Fruit fly (Drosophila melanogaster): ENCODE measurements around the gene CG31140.

The CG31140 gene

dm6 chr3R:23991364-23991763 is 28.4 kb downstream of the CG31140 start:
- TF ChIP-seq Hr38 (GFP tag; optimal IDR thresholded peaks at IDR 0.05): no peak

- TF ChIP-seq fd59A (GFP tag; optimal IDR thresholded peaks at IDR 0.05): no peak
- peak; percentile 53 for TF ChIP-seq net (GFP tag; optimal IDR thresholded peaks at IDR 0.05)
- no peak for TF ChIP-seq Met (GFP tag; optimal IDR thresholded peaks at IDR 0.05)
- no peak for TF ChIP-seq CG16779 (tag; optimal IDR thresholded peaks at IDR 0.05)
- TF ChIP-seq ss (GFP tag; optimal IDR thresholded peaks at IDR 0.05): peak; percentile 80 to 81
- TF ChIP-seq CG8319 (GFP tag; optimal IDR thresholded peaks at IDR 0.05): no peak
- TF ChIP-seq eg (GFP tag; IDR thresholded peaks at IDR 0.05): no peak
- TF ChIP-seq CG11762 (GFP tag; optimal IDR thresholded peaks at IDR 0.05; ENCODE audit: insufficient read depth): no peak
- TF ChIP-seq achi (GFP tag; optimal IDR thresholded peaks at IDR 0.05): no peak
- peak; percentile 39 for TF ChIP-seq Eip75B (GFP tag; optimal IDR thresholded peaks at IDR 0.05)
- no peak for TF ChIP-seq Lpt (GFP tag; optimal IDR thresholded peaks at IDR 0.05)
- TF ChIP-seq Blimp-1 (GFP tag; optimal IDR thresholded peaks at IDR 0.05): peak; percentile 77
- no peak for TF ChIP-seq Sox102F (GFP tag; optimal IDR thresholded peaks at IDR 0.05)
- TF ChIP-seq acj6 (GFP tag; optimal IDR thresholded peaks at IDR 0.05): no peak
- TF ChIP-seq Sox15 (GFP tag; optimal IDR thresholded peaks at IDR 0.05): no peak
- no peak for TF ChIP-seq fd85E (GFP tag; optimal IDR thresholded peaks at IDR 0.05)
- TF ChIP-seq CG3919 (GFP tag; optimal IDR thresholded peaks at IDR 0.05): peak; percentile 48
- TF ChIP-seq CG9139 (GFP tag; optimal IDR thresholded peaks at IDR 0.05): peak; percentile 59
- TF ChIP-seq CG31627 (GFP tag; optimal IDR thresholded peaks at IDR 0.05): peak; percentile 54
- 0 out of 2 replicates have a peak, but pooled peaks have one; percentile 8 for TF ChIP-seq Gug (GFP tag; IDR thresholded peaks at IDR 0.05)
- TF ChIP-seq OdsH (GFP tag; optimal IDR thresholded peaks at IDR 0.05): peak; percentile 51
- TF ChIP-seq CG6276 (GFP tag; optimal IDR thresholded peaks at IDR 0.05): no peak
- TF ChIP-seq Hr38 (GFP tag; optimal IDR thresholded peaks at IDR 0.05): no peak
- peak in 1 of 2 experiments; percentile 32 for TF ChIP-seq salr (GFP tag; optimal IDR thresholded peaks at IDR 0.05)
- peak; percentile 51 for TF ChIP-seq Ets21C (GFP tag; optimal IDR thresholded peaks at IDR 0.05)
- no peak for TF ChIP-seq pdm3 (GFP tag; optimal IDR thresholded peaks at IDR 0.05)
- 0 out of 3 replicates have a peak, but pooled peaks have one; percentile 35 for TF ChIP-seq CG6163 (GFP tag; IDR thresholded peaks at IDR 0.05)
- TF ChIP-seq cyc (GFP tag; optimal IDR thresholded peaks at IDR 0.05): peak; percentile 40
- TF ChIP-seq CG8632 (GFP tag; optimal IDR thresholded peaks at IDR 0.05): peak; percentile 1
- peak; percentile 14 for TF ChIP-seq CG3032 (tag; optimal IDR thresholded peaks at IDR 0.05)
- TF ChIP-seq CG15336 (GFP tag; IDR thresholded peaks at IDR 0.05): peak; percentile 39; the same call in 1 of the 2 replicates
- peak; percentile 54 for TF ChIP-seq CG6808 (GFP tag; optimal IDR thresholded peaks at IDR 0.05)
- TF ChIP-seq dac (GFP tag; optimal IDR thresholded peaks at IDR 0.05): no peak
- no peak for TF ChIP-seq Eip93F (GFP tag; optimal IDR thresholded peaks at IDR 0.05)
- peak; percentile 82 for TF ChIP-seq Sox14 (GFP tag; optimal IDR thresholded peaks at IDR 0.05)
- peak; percentile 64 for TF ChIP-seq esn (GFP tag; optimal IDR thresholded peaks at IDR 0.05)
- peak; percentile 61 for TF ChIP-seq vri (GFP tag; optimal IDR thresholded peaks at IDR 0.05)
- TF ChIP-seq lz (GFP tag; optimal IDR thresholded peaks at IDR 0.05): peak; percentile 61
- TF ChIP-seq topi (GFP tag; optimal IDR thresholded peaks at IDR 0.05): peak; percentile 60
- TF ChIP-seq CG32006 (GFP tag; optimal IDR thresholded peaks at IDR 0.05): no peak
- no peak for TF ChIP-seq Smox (GFP tag; optimal IDR thresholded peaks at IDR 0.05)
- TF ChIP-seq CG7368 (GFP tag; optimal IDR thresholded peaks at IDR 0.05): no peak
- TF ChIP-seq Hr39 (GFP tag; optimal IDR thresholded peaks at IDR 0.05): peak; percentile 49
- TF ChIP-seq CG6792 (GFP tag; optimal IDR thresholded peaks at IDR 0.05): no peak
- TF ChIP-seq dsx (GFP tag; optimal IDR thresholded peaks at IDR 0.05; ENCODE audit: poor library complexity, severe bottlenecking): peak; percentile 19
- TF ChIP-seq CG11294 (GFP tag; IDR thresholded peaks at IDR 0.05): no peak
- TF ChIP-seq CG6854 (GFP tag; optimal IDR thresholded peaks at IDR 0.05): no peak
Measured at dm6 chr3R:23992823-23993797, 30.1 kb downstream of the CG31140 start, which contains the start of the genes Epp and Rab7. TSS of gene Epp (minus strand) at chr3R:23992916. TSS of gene Rab7 (plus strand) at chr3R:23993008.
